Worm (Caenorhabditis elegans) whole organism, early embryonic: Measurements from ENCODE around the gene faah-6.

Experiments used
- ama-1 ChIP-seq: fragments of 150-350 bp; optimal IDR thresholded peaks from 2 replicates; lab custom pipeline; 2014
- ceh-13 ChIP-seq: fragments of 200-800 bp; sonication (Bioruptor generic); optimal IDR thresholded peaks from 2 replicates; lab custom pipeline; 2018; ENCODE audit warnings: mild to moderate bottlenecking, missing genetic modification characterization, missing compliant biosample characterization
- ceh-36 ChIP-seq: sonication (generic microtip); optimal IDR thresholded peaks from 2 replicates; lab custom pipeline; 2016; ENCODE audit warnings: missing genetic modification characterization, inconsistent platforms, missing compliant biosample characterization
- flt-1 ChIP-seq: fragments of 200-800 bp; sonication (Bioruptor generic); IDR thresholded peaks from 2 replicates; pipeline ENCODE4 v1.3.6; 2022; ENCODE audit warnings: missing genetic modification characterization, missing compliant biosample characterization
- hnd-1 ChIP-seq: sonication (generic microtip); optimal IDR thresholded peaks from 2 replicates; lab custom pipeline; 2016; ENCODE audit warnings: missing genetic modification characterization, missing compliant biosample characterization
- scrt-1 ChIP-seq: fragments of 200-800 bp; sonication (Bioruptor generic); IDR thresholded peaks from 2 replicates; pipeline ENCODE4 v1.3.6; 2022; ENCODE audit warnings: missing genetic modification characterization, missing compliant biosample characterization
- tra-4 ChIP-seq: sonication (generic microtip); optimal IDR thresholded peaks from 2 replicates; lab custom pipeline; 2017; ENCODE audit warnings: missing genetic modification characterization, missing compliant biosample characterization

DNA sequence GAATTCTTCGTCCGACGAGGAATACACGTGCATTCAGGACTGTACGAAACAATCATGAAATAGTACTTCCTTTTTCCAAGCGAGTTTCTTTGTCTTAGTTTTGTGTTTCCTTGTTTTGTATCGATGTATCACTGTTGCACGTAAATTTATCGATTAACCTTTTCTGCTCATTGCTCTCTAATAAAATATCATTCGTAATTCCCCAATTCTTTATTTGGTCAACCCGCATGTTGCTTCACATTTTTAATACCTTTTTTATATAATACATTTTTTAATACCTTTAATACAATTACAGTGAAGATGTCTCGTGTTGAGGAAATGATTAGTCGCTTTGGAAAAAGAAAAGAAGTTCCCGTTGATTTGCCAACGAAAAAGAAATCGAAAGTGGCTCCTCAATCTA, 42.4 kb upstream of the faah-6 start, which contains the start of gene Y66D12A.1:
- TF ChIP-seq hnd-1 (tag; lab: Kevin White, UChicago), result no peak
- no peak for TF ChIP-seq ama-1 (lab: Kevin White, UChicago)
- no peak for TF ChIP-seq flt-1 (GFP tag; lab: Robert Waterston, UW)
- no peak for TF ChIP-seq tra-4 (tag; lab: Kevin White, UChicago)
- no peak for TF ChIP-seq ceh-13
- TF ChIP-seq ceh-36 (tag; lab: Kevin White, UChicago), result no peak
- no peak for TF ChIP-seq scrt-1 (GFP tag; lab: Robert Waterston, UW)
